Worm (Caenorhabditis elegans) whole organism, late embryonic: ENCODE measurements around the gene kcc-3.

ENCODE experiments used
- F13H6.1 ChIP-seq: sonication (generic microtip); optimal IDR thresholded peaks from 2 replicates; lab custom pipeline; 2016; ENCODE audit warnings: missing genetic modification characterization, missing compliant biosample characterization
- K09A11.1 ChIP-seq: sonication (generic microtip); optimal IDR thresholded peaks from 2 replicates; lab custom pipeline; 2017; ENCODE audit warnings: antibody characterized with exemption, mild to moderate bottlenecking, missing genetic modification characterization, missing compliant biosample characterization; ENCODE audit not compliant: insufficient read depth
- ahr-1 ChIP-seq: sonication (generic microtip); optimal IDR thresholded peaks from 2 replicates; lab custom pipeline; 2016; ENCODE audit warnings: missing genetic modification characterization, missing compliant biosample characterization
- ceh-18 ChIP-seq: sonication (generic microtip); optimal IDR thresholded peaks from 2 replicates; lab custom pipeline; 2016; ENCODE audit warnings: missing genetic modification characterization, missing compliant biosample characterization
- ceh-19 ChIP-seq: fragments of 200-800 bp; sonication (Bioruptor generic); optimal IDR thresholded peaks from 2 replicates; lab custom pipeline; 2018; ENCODE audit warnings: mild to moderate bottlenecking, missing genetic modification characterization, missing compliant biosample characterization
- ceh-2 ChIP-seq: sonication (generic microtip); optimal IDR thresholded peaks from 2 replicates; lab custom pipeline; 2016; ENCODE audit warnings: missing genotype, missing genetic modification characterization, missing compliant biosample characterization
- ceh-22 ChIP-seq: sonication (generic microtip); optimal IDR thresholded peaks from 2 replicates; lab custom pipeline; 2017; ENCODE audit warnings: missing biosample characterization, missing genetic modification characterization
- ceh-24 ChIP-seq: sonication (generic microtip); optimal IDR thresholded peaks from 2 replicates; lab custom pipeline; 2016; ENCODE audit warnings: mild to moderate bottlenecking, missing genetic modification characterization, missing compliant biosample characterization
- ceh-30 ChIP-seq: fragments of 150-350 bp; optimal IDR thresholded peaks from 2 replicates; lab custom pipeline; 2014; ENCODE audit warnings: missing biosample characterization, missing genetic modification characterization
- ceh-31 ChIP-seq: sonication (generic microtip); optimal IDR thresholded peaks from 2 replicates; lab custom pipeline; 2016; ENCODE audit warnings: missing genetic modification characterization, missing compliant biosample characterization
- ceh-48 ChIP-seq: sonication (generic microtip); optimal IDR thresholded peaks from 2 replicates; lab custom pipeline; 2016; ENCODE audit warnings: missing genetic modification characterization, inconsistent platforms, missing compliant biosample characterization
- ceh-9 ChIP-seq: sonication (generic microtip); optimal IDR thresholded peaks from 2 replicates; lab custom pipeline; 2016; ENCODE audit warnings: mild to moderate bottlenecking, missing genetic modification characterization, inconsistent platforms, missing compliant biosample characterization
- elt-2 ChIP-seq: sonication (generic microtip); optimal IDR thresholded peaks from 2 replicates; lab custom pipeline; 2016; ENCODE audit warnings: missing genetic modification reagents, missing genetic modification characterization, missing compliant biosample characterization
- elt-4 ChIP-seq: sonication (generic microtip); optimal IDR thresholded peaks from 2 replicates; lab custom pipeline; 2016; ENCODE audit warnings: missing genetic modification characterization, missing compliant biosample characterization
- ets-4 ChIP-seq: sonication (generic microtip); optimal IDR thresholded peaks from 2 replicates; lab custom pipeline; 2016; ENCODE audit warnings: missing genetic modification characterization, missing compliant biosample characterization
- eyg-1 ChIP-seq: sonication (generic microtip); optimal IDR thresholded peaks from 2 replicates; lab custom pipeline; 2016; ENCODE audit warnings: missing genotype, missing genetic modification characterization, missing compliant biosample characterization
- fax-1 ChIP-seq: sonication (generic microtip); optimal IDR thresholded peaks from 2 replicates; lab custom pipeline; 2016; ENCODE audit warnings: missing genotype, missing genetic modification characterization, missing compliant biosample characterization
- fkh-10 ChIP-seq: fragments of 150-350 bp; optimal IDR thresholded peaks from 2 replicates; lab custom pipeline; 2014; ENCODE audit warnings: missing biosample characterization, missing genetic modification reagents, missing genetic modification characterization
- hlh-30 ChIP-seq: sonication (generic microtip); optimal IDR thresholded peaks from 2 replicates; lab custom pipeline; 2017; ENCODE audit warnings: antibody characterized with exemption, missing genetic modification characterization, missing compliant biosample characterization; ENCODE audit not compliant: insufficient read depth
- hlh-6 ChIP-seq: sonication (generic microtip); optimal IDR thresholded peaks from 2 replicates; lab custom pipeline; 2016; ENCODE audit warnings: missing genotype, missing genetic modification characterization, missing compliant biosample characterization
- lim-6 ChIP-seq: sonication (generic microtip); optimal IDR thresholded peaks from 2 replicates; lab custom pipeline; 2016; ENCODE audit warnings: missing genetic modification characterization, missing compliant biosample characterization
- madf-2 ChIP-seq: sonication (generic microtip); optimal IDR thresholded peaks from 2 replicates; lab custom pipeline; 2017; ENCODE audit warnings: missing genetic modification characterization, missing compliant biosample characterization
- mec-3 ChIP-seq: sonication (generic microtip); optimal IDR thresholded peaks from 2 replicates; lab custom pipeline; 2016; ENCODE audit warnings: borderline replicate concordance, missing genetic modification characterization, missing compliant biosample characterization
- nfya-1 ChIP-seq: sonication (generic microtip); optimal IDR thresholded peaks from 2 replicates; lab custom pipeline; 2017; ENCODE audit warnings: missing genetic modification characterization, mild to moderate bottlenecking, missing compliant biosample characterization, antibody characterized with exemption, moderate library complexity
- nhr-232 ChIP-seq: sonication (generic microtip); optimal IDR thresholded peaks from 2 replicates; lab custom pipeline; 2016; ENCODE audit warnings: missing genetic modification characterization, missing compliant biosample characterization
- npax-4 ChIP-seq: sonication (generic microtip); optimal IDR thresholded peaks from 2 replicates; lab custom pipeline; 2016; ENCODE audit warnings: missing genetic modification characterization, missing compliant biosample characterization
- odd-2 ChIP-seq: sonication (generic microtip); optimal IDR thresholded peaks from 2 replicates; lab custom pipeline; 2017; ENCODE audit warnings: antibody characterized with exemption, mild to moderate bottlenecking, missing genetic modification characterization, missing compliant biosample characterization
- pag-3 ChIP-seq: sonication (generic microtip); optimal IDR thresholded peaks from 2 replicates; lab custom pipeline; 2016; ENCODE audit warnings: missing compliant biosample characterization, missing genetic modification characterization, borderline replicate concordance
- pat-9 ChIP-seq: fragments of 200-800 bp; sonication (Bioruptor generic); optimal IDR thresholded peaks from 2 replicates; lab custom pipeline; 2018; ENCODE audit warnings: mild to moderate bottlenecking, missing genetic modification characterization, moderate library complexity, missing compliant biosample characterization
- pax-1 ChIP-seq: fragments of 150-350 bp; optimal IDR thresholded peaks from 2 replicates; lab custom pipeline; 2014; ENCODE audit warnings: missing biosample characterization, missing genetic modification characterization
- pha-2 ChIP-seq: sonication (generic microtip); optimal IDR thresholded peaks from 2 replicates; lab custom pipeline; 2017; ENCODE audit warnings: mild to moderate bottlenecking, missing genetic modification characterization, missing compliant biosample characterization
- pqm-1 ChIP-seq: sonication (generic microtip); optimal IDR thresholded peaks from 2 replicates; lab custom pipeline; 2016; ENCODE audit warnings: missing genetic modification characterization, missing compliant biosample characterization
- pros-1 ChIP-seq: fragments of 150-350 bp; optimal IDR thresholded peaks from 2 replicates; lab custom pipeline; 2014; ENCODE audit warnings: missing biosample characterization, missing genetic modification reagents, missing genetic modification characterization
- rnt-1 ChIP-seq: sonication (generic microtip); optimal IDR thresholded peaks from 2 replicates; lab custom pipeline; 2016; ENCODE audit warnings: missing genetic modification characterization, missing compliant biosample characterization
- sdc-2 ChIP-seq: sonication (generic microtip); optimal IDR thresholded peaks from 2 replicates; lab custom pipeline; 2016; ENCODE audit warnings: missing genotype, missing genetic modification characterization, missing compliant biosample characterization
- sox-2 ChIP-seq: fragments of 200-800 bp; sonication (Bioruptor generic); IDR thresholded peaks from 2 replicates; pipeline ENCODE4 v1.3.6; 2022; ENCODE audit warnings: missing genetic modification reagents, missing genetic modification characterization, missing compliant biosample characterization
- tbx-7 ChIP-seq: sonication (generic microtip); optimal IDR thresholded peaks from 2 replicates; lab custom pipeline; 2016; ENCODE audit warnings: missing genotype, missing genetic modification characterization, missing compliant biosample characterization
- ttx-3 ChIP-seq: sonication (generic microtip); optimal IDR thresholded peaks from 2 replicates; lab custom pipeline; 2016; ENCODE audit warnings: missing genetic modification reagents, missing genetic modification characterization, missing compliant biosample characterization
- unc-42 ChIP-seq: sonication (generic microtip); optimal IDR thresholded peaks from 2 replicates; lab custom pipeline; 2016; ENCODE audit warnings: missing genotype, missing genetic modification characterization, missing compliant biosample characterization

Gene kcc-3

DNA sequence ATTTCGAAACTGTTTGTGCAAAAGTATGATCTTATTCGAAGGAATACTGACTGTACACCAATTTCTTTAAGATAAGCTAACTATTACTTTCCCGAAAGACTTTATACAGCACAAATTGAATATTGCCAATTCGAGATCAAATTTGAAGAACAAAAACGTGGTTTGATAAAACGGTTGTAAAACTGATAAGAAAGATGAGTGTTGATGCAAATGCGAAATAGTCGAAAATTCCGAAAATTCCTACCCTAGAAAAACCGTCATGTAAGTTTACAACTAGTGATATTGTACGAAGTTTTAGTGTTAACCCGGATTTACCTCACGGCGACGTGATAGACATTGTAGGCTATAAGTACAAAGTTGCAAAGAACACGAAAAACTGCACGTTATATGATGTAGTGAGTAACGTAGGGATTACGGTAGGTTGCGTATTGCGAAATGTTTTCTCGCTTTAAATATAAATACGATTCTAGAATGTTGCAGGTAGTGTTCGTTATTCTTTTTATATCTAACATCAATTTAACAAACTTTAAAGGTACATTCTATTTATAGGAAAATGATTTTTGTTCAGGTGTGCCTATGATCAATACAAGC is 13.2 kb downstream of the kcc-3 start:
- TF ChIP-seq ceh-19 (GFP tag; lab: Kevin White, UChicago) (no peak), elt-4 (tag; lab: Kevin White, UChicago) (no peak), pros-1 (tag; lab: Kevin White, UChicago) (no peak), nhr-232 (tag; lab: Kevin White, UChicago) (no peak), ceh-2 (no peak), hlh-6 (no peak), sdc-2 (tag; lab: Kevin White, UChicago) (no peak), odd-2 (no peak)
- TF ChIP-seq, all 69 proteins: peak for 0

DNA sequence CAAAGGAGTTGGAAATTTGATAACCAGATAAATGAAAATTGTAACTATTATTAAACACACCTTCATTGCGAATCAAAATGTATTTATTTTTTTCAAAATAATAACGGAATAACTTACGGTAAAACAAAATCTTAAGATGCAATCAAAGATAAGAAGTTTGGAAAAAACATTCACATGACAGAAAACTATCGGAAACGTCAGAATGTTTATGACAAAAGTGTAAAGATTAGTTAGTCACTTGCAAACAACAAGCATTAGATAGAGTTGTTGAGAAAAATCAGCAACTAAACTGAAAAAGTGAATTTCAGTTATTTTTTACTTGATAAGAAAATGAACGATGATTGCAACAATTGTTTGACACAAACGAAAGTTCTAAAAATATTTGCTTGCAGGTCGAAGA is 13.9 kb downstream of the kcc-3 start:
- TF ChIP-seq ceh-31 (tag; lab: Kevin White, UChicago) (no peak), ceh-19 (GFP tag; lab: Kevin White, UChicago) (no peak), sox-2 (GFP tag; lab: Robert Waterston, UW) (no peak), fax-1 (tag; lab: Kevin White, UChicago) (no peak), mec-3 (tag; lab: Kevin White, UChicago) (no peak), tbx-7 (tag; lab: Kevin White, UChicago) (no peak), pha-2 (tag; lab: Kevin White, UChicago) (no peak), lim-6 (tag; lab: Kevin White, UChicago) (no peak)

DNA sequence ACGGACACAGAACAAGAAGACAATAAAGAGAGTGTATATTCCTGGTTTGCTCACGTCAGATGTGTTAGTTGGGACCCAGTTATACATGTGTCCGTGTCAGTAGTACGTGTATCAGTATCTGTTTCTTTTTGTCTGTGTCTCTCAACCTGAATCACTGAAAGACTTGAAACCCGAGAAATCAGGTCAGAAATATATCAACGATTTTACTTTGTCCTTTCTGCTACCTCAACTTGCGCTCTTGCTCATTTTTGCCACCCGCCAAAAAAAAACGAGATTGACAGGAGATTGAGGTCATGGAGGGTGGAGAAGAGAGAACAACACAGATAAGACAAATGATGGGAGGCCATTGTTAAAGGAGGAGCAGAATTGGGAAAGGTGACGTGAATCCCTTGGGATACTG is 14.5 kb downstream of the kcc-3 start:
- no peak for TF ChIP-seq ceh-31 (tag; lab: Kevin White, UChicago)
- TF ChIP-seq ceh-19 (GFP tag; lab: Kevin White, UChicago): no peak
- no peak for TF ChIP-seq nfya-1 (tag; lab: Kevin White, UChicago)
- no peak for TF ChIP-seq unc-42 (tag; lab: Kevin White, UChicago)
- no peak for TF ChIP-seq ceh-22 (tag; lab: Kevin White, UChicago)

DNA sequence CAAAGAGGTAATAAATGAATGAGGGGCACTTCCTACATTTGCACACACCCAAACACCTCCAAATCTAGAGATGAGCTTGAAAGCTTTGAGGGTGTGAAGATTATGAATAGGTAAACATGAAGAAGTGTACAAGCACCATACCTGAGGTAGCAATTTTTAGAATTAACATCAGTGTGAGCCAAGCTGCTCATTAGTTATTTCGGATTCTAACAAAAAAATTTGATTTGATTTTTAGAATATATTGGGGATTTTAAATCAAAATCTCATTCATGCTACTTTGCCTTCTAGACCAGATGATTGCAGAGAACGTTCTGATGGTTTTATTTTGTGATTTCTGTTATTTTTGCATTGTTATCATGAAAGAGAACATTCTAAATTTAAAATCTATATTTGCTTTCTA is 20.3 kb downstream of the kcc-3 start:
- TF ChIP-seq ceh-30 (no peak), rnt-1 (tag; lab: Kevin White, UChicago) (no peak), sox-2 (GFP tag; lab: Robert Waterston, UW) (no peak), pqm-1 (tag; lab: Kevin White, UChicago) (no peak), ttx-3 (tag; lab: Kevin White, UChicago) (no peak), K09A11.1 (no peak), elt-2 (tag; lab: Kevin White, UChicago) (no peak), F13H6.1 (tag; lab: Kevin White, UChicago) (no peak), npax-4 (no peak), ceh-24 (tag; lab: Kevin White, UChicago) (no peak), madf-2 (no peak), ceh-2 (no peak), ceh-18 (tag; lab: Kevin White, UChicago) (no peak), pha-2 (tag; lab: Kevin White, UChicago) (no peak), pat-9 (tag; lab: Kevin White, UChicago) (no peak), ets-4 (tag; lab: Kevin White, UChicago) (no peak)

DNA sequence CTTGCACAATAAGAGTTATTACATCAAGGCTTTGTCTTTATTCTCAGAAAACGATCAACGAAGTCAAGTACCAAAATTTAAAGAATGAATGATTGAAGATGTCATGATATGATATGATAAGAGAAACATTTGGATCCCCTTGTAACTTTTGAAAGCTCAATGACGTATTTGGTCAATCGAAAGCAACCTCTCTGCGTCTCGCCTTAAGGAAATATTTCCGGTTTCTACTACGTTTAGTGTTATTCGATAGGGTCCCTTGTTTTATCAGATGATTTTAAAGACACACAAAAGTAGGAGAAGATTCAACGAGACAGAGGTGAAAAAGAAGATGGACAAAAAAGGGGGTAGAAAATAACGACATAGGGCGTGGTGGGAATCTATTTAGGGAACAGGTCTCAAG is 20.8 kb downstream of the kcc-3 start:
- TF ChIP-seq eyg-1 (no peak), odd-2 (no peak), ceh-9 (tag; lab: Kevin White, UChicago) (no peak), sox-2 (GFP tag; lab: Robert Waterston, UW) (no peak), pag-3 (tag; lab: Kevin White, UChicago) (no peak), fax-1 (tag; lab: Kevin White, UChicago) (no peak), fkh-10 (no peak), ceh-48 (no peak), sdc-2 (tag; lab: Kevin White, UChicago) (no peak), ets-4 (tag; lab: Kevin White, UChicago) (no peak), hlh-30 (tag; lab: Kevin White, UChicago) (no peak), ahr-1 (tag; lab: Kevin White, UChicago) (no peak), ceh-31 (tag; lab: Kevin White, UChicago) (no peak), pax-1 (no peak), ceh-19 (GFP tag; lab: Kevin White, UChicago) (no peak)
- TF ChIP-seq, all 69 proteins: peak for 0
